Fruit fly (Drosophila melanogaster): Measurements from ENCODE around the gene TfIIFalpha.

- TF ChIP-seq Sin3A (optimal IDR thresholded peaks at IDR 0.05), result no peak
- no peak for TF ChIP-seq ttk (optimal IDR thresholded peaks at IDR 0.05)
- no peak for TF ChIP-seq psq (optimal IDR thresholded peaks at IDR 0.05)
- TF ChIP-seq h (optimal IDR thresholded peaks at IDR 0.05), result no peak
Measured at dm6 chr3R:6395572-6396295, 15.5 kb downstream of the TfIIFalpha start.
